Fruit fly (Drosophila melanogaster): Measurements from ENCODE around the gene CG43760.

The CG43760 gene

dm6 chr2L:15776752-15777151 is at the start of gene CG43760:
Gene CG43760 (minus strand): TSS chr2L:15776852.
- TF ChIP-seq Dll (optimal IDR thresholded peaks at IDR 0.05) (no peak), usp (GFP tag; optimal IDR thresholded peaks at IDR 0.05) (no peak)

DNA sequence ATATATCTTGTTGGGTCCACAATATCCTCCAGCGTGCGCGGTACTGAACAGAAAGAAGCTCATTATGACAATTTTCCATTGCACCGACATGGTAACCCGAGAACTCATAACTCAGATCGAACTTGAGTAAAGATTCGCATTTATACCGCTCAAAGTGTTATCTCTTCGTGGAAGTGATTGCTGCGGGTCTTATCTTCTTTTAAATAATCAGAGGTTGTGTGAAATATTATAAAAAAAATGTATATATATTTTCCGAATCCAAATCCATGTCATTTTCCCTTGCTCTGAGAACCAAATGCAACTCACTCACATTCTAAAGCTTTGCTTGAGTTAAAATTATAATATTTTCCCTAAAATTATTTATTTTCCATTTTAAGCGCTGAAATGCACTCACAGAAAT is 35.4 kb upstream of the CG43760 start, which contains the start of gene CG42876:
CG42876 (minus strand) TSS at position 101 of the 400 bp plus-strand sequence.
- TF ChIP-seq CG8478 (optimal IDR thresholded peaks at IDR 0.05) (no peak), psq (optimal IDR thresholded peaks at IDR 0.05) (no peak), usp (GFP tag; optimal IDR thresholded peaks at IDR 0.05) (no peak), pan (optimal IDR thresholded peaks at IDR 0.05) (no peak), EcR (GFP tag; optimal IDR thresholded peaks at IDR 0.05) (no peak), Dll (optimal IDR thresholded peaks at IDR 0.05) (no peak)

DNA sequence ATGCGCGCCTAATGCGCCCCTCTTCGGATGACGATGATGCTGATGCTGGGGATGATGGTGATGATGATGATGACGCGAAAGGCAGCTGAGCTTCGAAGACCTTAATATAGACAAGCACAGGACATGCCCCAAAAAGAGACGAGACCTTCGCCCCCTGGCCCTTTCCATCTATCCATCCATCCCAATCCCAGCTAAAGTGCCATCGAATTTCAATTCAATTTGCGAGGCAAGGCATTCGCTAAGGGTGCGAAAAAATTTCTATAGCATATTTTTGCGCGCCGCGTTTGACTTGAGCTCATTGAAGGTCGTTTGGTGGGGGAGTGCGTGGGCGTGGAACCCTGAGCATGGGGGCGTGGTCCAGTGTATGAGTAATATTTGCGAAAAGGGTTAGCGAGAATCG is 19.6 kb upstream of the CG43760 start:
- no peak for TF ChIP-seq CG8478 (optimal IDR thresholded peaks at IDR 0.05)
- TF ChIP-seq psq (optimal IDR thresholded peaks at IDR 0.05): no peak
- no peak for TF ChIP-seq usp (GFP tag; optimal IDR thresholded peaks at IDR 0.05)

DNA sequence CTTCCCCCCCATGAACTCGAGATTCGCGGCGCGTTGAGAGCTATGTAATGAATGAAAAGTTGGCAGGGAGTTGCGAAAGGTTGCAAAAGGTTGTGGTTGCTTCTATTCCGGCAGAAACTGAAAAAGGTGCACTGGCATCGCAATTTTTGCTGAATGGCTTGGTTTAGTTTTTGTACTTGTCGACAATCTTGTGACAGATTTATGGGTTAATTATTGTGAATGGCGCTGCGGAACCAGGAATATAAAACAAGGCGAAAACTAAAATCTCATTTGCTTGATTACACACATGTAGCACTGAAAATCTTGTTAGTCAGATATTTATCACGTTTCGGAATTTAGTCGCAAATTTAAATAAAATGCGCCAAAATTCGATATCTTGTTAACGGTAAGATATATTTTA is 7.1 kb upstream of the CG43760 start, which contains the start of gene t-Grip91:
t-Grip91 (plus strand) TSS at position 301 of the 400 bp plus-strand sequence.
- TF ChIP-seq Dll (optimal IDR thresholded peaks at IDR 0.05) (no peak), usp (GFP tag; optimal IDR thresholded peaks at IDR 0.05) (no peak), CG8478 (optimal IDR thresholded peaks at IDR 0.05) (no peak), psq (optimal IDR thresholded peaks at IDR 0.05) (no peak), EcR (GFP tag; optimal IDR thresholded peaks at IDR 0.05) (no peak), pan (optimal IDR thresholded peaks at IDR 0.05) (no peak)

dm6 chr2L:15782996-15783395 is 6.3 kb upstream of the CG43760 start:
- TF ChIP-seq psq (optimal IDR thresholded peaks at IDR 0.05): no peak

DNA sequence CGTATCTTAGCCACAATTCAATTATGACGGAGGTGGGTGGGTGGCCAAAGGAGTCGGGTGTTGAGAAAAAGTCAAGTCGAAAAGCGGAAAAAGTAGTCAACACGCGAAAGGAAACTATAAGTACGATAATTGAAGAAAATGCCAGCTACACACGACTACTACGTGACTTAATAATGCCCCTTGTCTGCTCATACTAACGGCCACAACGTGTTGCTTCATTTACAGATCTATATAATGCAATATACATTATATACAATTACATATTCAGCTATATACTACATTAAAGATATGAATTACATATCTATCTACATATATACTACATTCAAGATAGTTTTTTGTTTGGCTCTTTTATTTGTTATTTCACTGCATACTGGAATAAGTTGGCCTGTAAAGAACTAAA is 3.6 kb downstream of the CG43760 start, which contains the start of gene CG31826:
CG31826 (minus strand) TSS at position 101 of the 400 bp plus-strand sequence.
- no peak for TF ChIP-seq CG8478 (optimal IDR thresholded peaks at IDR 0.05)
- TF ChIP-seq usp (GFP tag; optimal IDR thresholded peaks at IDR 0.05): no peak
- no peak for TF ChIP-seq Dll (optimal IDR thresholded peaks at IDR 0.05)
- TF ChIP-seq EcR (GFP tag; optimal IDR thresholded peaks at IDR 0.05): no peak
- no peak for TF ChIP-seq pan (optimal IDR thresholded peaks at IDR 0.05)
- TF ChIP-seq psq (optimal IDR thresholded peaks at IDR 0.05): no peak

- TF ChIP-seq usp (GFP tag; optimal IDR thresholded peaks at IDR 0.05) (no peak), EcR (GFP tag; optimal IDR thresholded peaks at IDR 0.05) (no peak), pan (optimal IDR thresholded peaks at IDR 0.05) (no peak), CG8478 (optimal IDR thresholded peaks at IDR 0.05) (no peak), psq (optimal IDR thresholded peaks at IDR 0.05) (no peak), Dll (optimal IDR thresholded peaks at IDR 0.05) (no peak)
Observed at dm6 chr2L:15770978-15771377, 5.7 kb downstream of the CG43760 start, which contains the start of gene Ku80. Gene Ku80 (minus strand): TSS chr2L:15771159.

- TF ChIP-seq psq (optimal IDR thresholded peaks at IDR 0.05) (no peak), Dll (optimal IDR thresholded peaks at IDR 0.05) (no peak), usp (GFP tag; optimal IDR thresholded peaks at IDR 0.05) (no peak), EcR (GFP tag; optimal IDR thresholded peaks at IDR 0.05) (no peak), pan (optimal IDR thresholded peaks at IDR 0.05) (no peak), CG8478 (optimal IDR thresholded peaks at IDR 0.05) (no peak)
Observed at dm6 chr2L:15768097-15768496, 8.6 kb downstream of the CG43760 start, which contains the start of gene wek. Gene wek (minus strand): TSS chr2L:15768349.

DNA sequence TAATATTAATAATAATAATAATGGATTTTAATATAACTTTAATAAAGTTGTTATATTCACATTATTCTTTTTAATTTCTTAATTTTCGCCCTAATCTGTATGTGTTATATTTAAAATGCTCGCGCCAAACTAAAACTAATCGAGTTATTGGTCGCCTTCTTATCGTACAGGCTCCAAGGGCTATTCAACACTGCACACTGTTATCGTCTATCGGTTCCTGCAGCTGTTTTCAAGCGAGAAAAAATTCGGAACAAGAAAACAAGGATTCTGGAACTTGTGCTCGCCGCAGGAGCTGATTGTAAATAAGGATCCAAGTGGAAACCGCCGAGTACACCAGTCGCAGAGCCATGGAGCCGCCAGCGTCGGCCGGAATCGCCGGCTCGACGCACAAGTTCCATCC is 12.6 kb downstream of the CG43760 start, which contains the start of gene CG3793:
CG3793 (plus strand) TSS at position 192 of the 400 bp plus-strand sequence.
- TF ChIP-seq pan (optimal IDR thresholded peaks at IDR 0.05): no peak
- TF ChIP-seq psq (optimal IDR thresholded peaks at IDR 0.05): no peak
- no peak for TF ChIP-seq CG8478 (optimal IDR thresholded peaks at IDR 0.05)
- TF ChIP-seq Dll (optimal IDR thresholded peaks at IDR 0.05): no peak
- TF ChIP-seq usp (GFP tag; optimal IDR thresholded peaks at IDR 0.05): no peak
- no peak for TF ChIP-seq EcR (GFP tag; optimal IDR thresholded peaks at IDR 0.05)

DNA sequence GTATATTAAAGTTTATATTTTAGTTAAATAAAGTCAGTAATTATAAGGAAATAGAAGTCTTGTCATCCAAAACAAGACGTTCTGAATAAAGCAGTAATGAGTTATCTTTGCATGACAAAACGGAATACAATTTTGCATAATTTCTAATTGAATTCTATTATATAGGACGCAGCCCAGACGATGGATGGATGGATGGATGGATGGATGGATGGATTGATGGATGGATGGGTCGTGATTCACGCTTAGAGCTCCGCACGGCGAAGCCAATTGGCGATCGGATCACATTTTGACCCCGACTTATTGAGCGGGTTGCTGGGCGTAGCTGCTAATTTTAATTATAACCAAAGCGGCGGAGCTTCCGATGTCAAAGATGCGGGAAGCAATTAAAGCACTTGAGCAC is 13.3 kb downstream of the CG43760 start:
- TF ChIP-seq usp (GFP tag; optimal IDR thresholded peaks at IDR 0.05) (no peak), CG8478 (optimal IDR thresholded peaks at IDR 0.05) (no peak), Dll (optimal IDR thresholded peaks at IDR 0.05) (no peak), psq (optimal IDR thresholded peaks at IDR 0.05) (no peak), pan (optimal IDR thresholded peaks at IDR 0.05) (no peak), EcR (GFP tag; optimal IDR thresholded peaks at IDR 0.05) (no peak)

DNA sequence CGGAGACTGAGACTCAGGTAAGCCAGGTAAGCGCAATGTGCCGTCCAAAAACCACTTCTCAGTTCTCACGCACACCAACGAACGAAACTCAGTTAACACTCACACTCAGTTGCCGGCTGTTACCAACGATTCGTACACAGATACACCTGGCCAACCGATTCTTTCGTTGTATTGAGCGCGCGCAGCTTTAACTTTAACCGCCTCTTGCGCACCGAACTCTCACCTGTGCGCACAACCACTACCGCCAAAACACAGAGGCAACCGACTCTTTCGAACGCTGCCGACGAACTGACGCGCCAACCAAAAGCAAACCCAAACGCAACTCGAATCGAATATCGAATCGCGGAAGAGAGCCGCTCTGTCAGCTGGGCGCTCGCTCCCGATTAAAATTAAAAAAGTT is 14.2 kb downstream of the CG43760 start, which contains the start of gene Gli:
Gli (minus strand) TSS at position 293 of the 400 bp plus-strand sequence.
- TF ChIP-seq Dll (optimal IDR thresholded peaks at IDR 0.05) (peak; percentile 75), pan (optimal IDR thresholded peaks at IDR 0.05) (no peak)

DNA sequence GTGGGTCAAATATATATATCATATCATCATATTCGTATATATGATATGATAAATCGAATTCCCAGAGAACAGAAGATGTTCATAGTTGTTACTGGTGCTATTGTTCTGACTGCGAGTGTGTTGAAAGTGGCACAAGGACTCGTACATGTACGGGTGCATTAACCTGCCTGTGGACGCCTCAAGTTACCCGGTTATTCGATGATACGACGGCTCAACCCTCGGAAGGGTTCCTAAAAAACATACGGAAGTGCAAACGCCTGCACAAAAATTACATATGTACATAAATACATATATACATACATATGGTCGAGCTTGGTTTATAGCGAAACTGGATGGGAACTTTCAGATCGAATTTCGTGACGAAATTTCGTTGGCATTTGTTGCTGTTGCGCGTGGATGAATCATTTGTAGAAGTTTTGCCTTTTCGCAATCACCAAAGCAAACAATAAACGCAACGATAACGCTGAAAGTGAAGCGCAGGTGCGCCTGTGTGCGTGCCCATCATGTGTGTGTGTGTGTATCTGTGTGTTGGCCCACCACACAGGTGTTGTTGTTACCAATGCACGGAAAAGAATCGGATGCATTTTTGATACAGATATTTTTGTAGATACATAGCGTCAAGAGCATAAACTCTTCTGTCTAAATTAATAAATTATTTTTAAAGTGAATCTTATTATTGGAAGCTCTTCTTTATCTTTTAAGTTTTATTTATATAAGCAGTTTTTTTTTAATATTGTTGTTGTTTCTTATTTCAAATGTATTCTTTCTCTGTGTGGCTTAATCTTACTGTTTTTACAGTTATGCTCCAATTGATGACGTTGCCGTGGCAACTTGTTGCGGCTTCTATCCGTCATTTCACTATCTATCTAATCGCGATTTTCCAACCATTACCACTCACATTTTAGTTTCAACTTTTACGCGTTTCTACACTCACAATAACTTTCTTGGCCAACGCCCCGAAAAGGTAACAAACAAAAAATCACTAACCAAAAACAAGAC is 14.9 kb downstream of the CG43760 start:
- no peak for TF ChIP-seq CG8478 (optimal IDR thresholded peaks at IDR 0.05)
- TF ChIP-seq EcR (GFP tag; optimal IDR thresholded peaks at IDR 0.05): no peak
- no peak for TF ChIP-seq pan (optimal IDR thresholded peaks at IDR 0.05)
- TF ChIP-seq usp (GFP tag; optimal IDR thresholded peaks at IDR 0.05): no peak
- TF ChIP-seq psq (optimal IDR thresholded peaks at IDR 0.05): no peak
- TF ChIP-seq Dll (optimal IDR thresholded peaks at IDR 0.05): no peak

Measured in whole organism.